Fruit fly (Drosophila melanogaster) Kc167 (cell line): ENCODE measurements around the gene CG2694.

ENCODE experiments used
- Myc ChIP-seq: fragments of >200 bp; optimal IDR thresholded peaks from 2 replicates; lab custom pipeline; 2017; ENCODE audit warnings: missing external identifiers
- Sin3A ChIP-seq: fragments of >200 bp; optimal IDR thresholded peaks from 2 replicates; lab custom pipeline; 2018; ENCODE audit warnings: missing external identifiers
- h ChIP-seq: fragments of >200 bp; optimal IDR thresholded peaks from 3 replicates; lab custom pipeline; 2018; ENCODE audit warnings: missing external identifiers
- insv ChIP-seq: fragments of >200 bp; optimal IDR thresholded peaks from 3 replicates; lab custom pipeline; 2018; ENCODE audit warnings: missing external identifiers
- psq ChIP-seq: fragments of >200 bp; optimal IDR thresholded peaks from 2 replicates; lab custom pipeline; 2017; ENCODE audit warnings: missing external identifiers
- ttk ChIP-seq: sonication (Bioruptor generic); optimal IDR thresholded peaks from 2 replicates; lab custom pipeline; 2017; ENCODE audit warnings: missing external identifiers

CG2694 gene

dm6 chrX:2703693-2704092 lies 10.2 kb upstream of the CG2694 start, which contains the start of gene Ugalt:
Gene Ugalt (minus strand): TSS chrX:2703852.
- TF ChIP-seq Myc (lab: Kevin White, UChicago): no peak
- TF ChIP-seq ttk (lab: Kevin White, UChicago): no peak
- no peak for TF ChIP-seq Sin3A (lab: Kevin White, UChicago)
- TF ChIP-seq h (lab: Kevin White, UChicago): no peak
- no peak for TF ChIP-seq insv (lab: Kevin White, UChicago)
- TF ChIP-seq psq: no peak

- no peak for TF ChIP-seq Sin3A (lab: Kevin White, UChicago)
- TF ChIP-seq insv (lab: Kevin White, UChicago): no peak
- TF ChIP-seq Myc (lab: Kevin White, UChicago): no peak
- no peak for TF ChIP-seq psq
- no peak for TF ChIP-seq ttk (lab: Kevin White, UChicago)
- no peak for TF ChIP-seq h (lab: Kevin White, UChicago)
Observed at dm6 chrX:2704134-2704773, 9.6 kb upstream of the CG2694 start, which contains the start of gene eIF2Bbeta. Gene eIF2Bbeta (plus strand): TSS chrX:2704571.

dm6 chrX:2707377-2708090 lies 6.3 kb upstream of the CG2694 start, which contains the start of gene CG2680:
Gene CG2680 (minus strand): TSS chrX:2707427.
- TF ChIP-seq psq (no peak), insv (lab: Kevin White, UChicago) (no peak), Sin3A (lab: Kevin White, UChicago) (no peak), h (lab: Kevin White, UChicago) (no peak), ttk (lab: Kevin White, UChicago) (no peak)

- TF ChIP-seq psq: no peak
- TF ChIP-seq insv (lab: Kevin White, UChicago): no peak
- TF ChIP-seq Myc (lab: Kevin White, UChicago): no peak
- no peak for TF ChIP-seq ttk (lab: Kevin White, UChicago)
- TF ChIP-seq Sin3A (lab: Kevin White, UChicago): no peak
Observed at dm6 chrX:2708156-2708734, 5.6 kb upstream of the CG2694 start, which contains the start of gene CG2681. Gene CG2681 (plus strand): TSS chrX:2708684.

DNA sequence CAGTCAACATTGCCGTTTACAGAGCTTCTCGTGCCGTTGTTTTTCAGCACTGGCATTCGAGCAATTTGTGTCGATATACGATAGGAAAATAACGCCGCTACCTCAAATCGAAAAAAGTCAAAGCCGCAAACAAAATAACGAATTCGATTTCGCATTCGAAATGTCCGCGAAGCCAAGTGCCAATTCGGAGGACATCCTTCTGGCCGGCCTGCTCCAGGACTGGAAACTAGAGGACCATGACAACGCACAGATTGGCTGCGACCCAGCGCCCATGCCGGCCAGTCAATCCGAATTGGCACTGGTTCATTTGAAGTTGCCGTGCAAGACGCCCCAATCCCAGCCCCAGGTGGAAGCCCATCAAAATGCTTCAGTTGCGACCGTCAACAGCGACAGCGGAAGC lies 851 bp downstream of the CG2694 start:
- TF ChIP-seq ttk (lab: Kevin White, UChicago): no peak
- TF ChIP-seq Myc (lab: Kevin White, UChicago): no peak

- TF ChIP-seq Myc (lab: Kevin White, UChicago) (no peak), insv (lab: Kevin White, UChicago) (no peak), Sin3A (lab: Kevin White, UChicago) (no peak), ttk (lab: Kevin White, UChicago) (no peak), h (lab: Kevin White, UChicago) (no peak), psq (no peak)
Observed at dm6 chrX:2720122-2720521, 6.2 kb downstream of the CG2694 start, which contains the start of gene CG2701. Gene CG2701 (minus strand): TSS chrX:2720327.

- no peak for TF ChIP-seq psq
- no peak for TF ChIP-seq Sin3A (lab: Kevin White, UChicago)
- no peak for TF ChIP-seq insv (lab: Kevin White, UChicago)
- no peak for TF ChIP-seq h (lab: Kevin White, UChicago)
- TF ChIP-seq ttk (lab: Kevin White, UChicago): no peak
Observed at dm6 chrX:2726420-2726819, 12.5 kb downstream of the CG2694 start, which contains the start of gene vilya. Gene vilya (plus strand): TSS chrX:2726678.

- TF ChIP-seq h (lab: Kevin White, UChicago) (no peak), insv (lab: Kevin White, UChicago) (no peak), Myc (lab: Kevin White, UChicago) (no peak), Sin3A (lab: Kevin White, UChicago) (no peak), ttk (lab: Kevin White, UChicago) (no peak), psq (no peak)
Observed at dm6 chrX:2727506-2727905, 13.6 kb downstream of the CG2694 start, which contains the start of gene dwg. Gene dwg (plus strand): TSS chrX:2727698.

DNA sequence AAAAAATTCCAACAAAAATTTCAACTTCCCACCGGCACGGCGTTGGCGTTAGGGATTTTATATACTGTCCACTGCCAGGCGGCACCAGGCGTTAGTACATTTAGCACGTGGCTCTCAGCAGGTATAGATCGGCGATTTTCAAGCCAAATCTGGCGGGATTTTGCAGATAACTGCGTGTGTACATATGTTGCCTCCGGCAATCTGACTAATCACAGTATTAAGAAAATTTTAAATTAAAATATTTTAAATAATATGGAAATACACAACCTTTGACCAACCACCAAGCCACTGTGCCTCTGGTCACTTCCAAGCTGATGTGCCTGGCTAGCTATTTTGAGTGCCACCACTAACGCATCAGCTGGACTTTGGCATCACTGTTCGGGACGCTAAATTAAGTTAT lies 18.2 kb downstream of the CG2694 start, which contains the start of the genes ttm50 and CG2712:
Gene ttm50, minus strand, starts transcription at position 64 of the 400 bp plus-strand sequence.
Gene CG2712, plus strand, starts transcription at position 343 of the 400 bp plus-strand sequence.
- TF ChIP-seq insv (lab: Kevin White, UChicago): no peak

DNA sequence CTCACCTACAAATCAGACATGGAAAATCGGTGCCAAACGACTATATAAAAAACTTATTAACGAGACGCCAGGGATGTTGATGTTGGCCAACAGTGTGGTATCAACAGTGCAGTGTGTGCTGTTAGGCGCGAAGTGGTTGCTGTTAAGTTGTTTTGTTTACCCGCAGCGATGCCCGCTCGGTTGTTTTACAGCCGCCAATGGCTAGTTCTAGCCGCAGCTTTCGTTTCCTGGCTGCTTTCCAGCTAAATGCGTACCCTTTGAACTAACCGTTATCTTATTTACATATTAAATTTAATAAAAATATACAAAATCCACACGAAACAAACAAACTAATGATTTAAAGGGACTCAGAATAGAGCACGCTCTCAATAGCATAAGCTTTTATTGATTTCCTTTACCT lies 24.8 kb downstream of the CG2694 start, which contains the start of gene crm:
Gene crm, minus strand, starts transcription at position 111 of the 400 bp plus-strand sequence.
- no peak for TF ChIP-seq psq
- no peak for TF ChIP-seq ttk (lab: Kevin White, UChicago)
- no peak for TF ChIP-seq h (lab: Kevin White, UChicago)
- TF ChIP-seq insv (lab: Kevin White, UChicago): no peak
- TF ChIP-seq Sin3A (lab: Kevin White, UChicago): no peak
- no peak for TF ChIP-seq Myc (lab: Kevin White, UChicago)

dm6 chrX:2740084-2740483 lies 26.2 kb downstream of the CG2694 start, which contains the start of gene kirre:
Gene kirre (plus strand): TSS chrX:2740384.
- TF ChIP-seq h (lab: Kevin White, UChicago) (no peak), psq (no peak), insv (lab: Kevin White, UChicago) (no peak), Myc (lab: Kevin White, UChicago) (no peak), Sin3A (lab: Kevin White, UChicago) (no peak), ttk (lab: Kevin White, UChicago) (no peak)
